Fruit fly (Drosophila melanogaster): ENCODE measurements around the gene Cyp6d5.
A peak's percentile ranks its signal among the peaks of the same experiment; 100 is the strongest.

Cyp6d5 gene

DNA sequence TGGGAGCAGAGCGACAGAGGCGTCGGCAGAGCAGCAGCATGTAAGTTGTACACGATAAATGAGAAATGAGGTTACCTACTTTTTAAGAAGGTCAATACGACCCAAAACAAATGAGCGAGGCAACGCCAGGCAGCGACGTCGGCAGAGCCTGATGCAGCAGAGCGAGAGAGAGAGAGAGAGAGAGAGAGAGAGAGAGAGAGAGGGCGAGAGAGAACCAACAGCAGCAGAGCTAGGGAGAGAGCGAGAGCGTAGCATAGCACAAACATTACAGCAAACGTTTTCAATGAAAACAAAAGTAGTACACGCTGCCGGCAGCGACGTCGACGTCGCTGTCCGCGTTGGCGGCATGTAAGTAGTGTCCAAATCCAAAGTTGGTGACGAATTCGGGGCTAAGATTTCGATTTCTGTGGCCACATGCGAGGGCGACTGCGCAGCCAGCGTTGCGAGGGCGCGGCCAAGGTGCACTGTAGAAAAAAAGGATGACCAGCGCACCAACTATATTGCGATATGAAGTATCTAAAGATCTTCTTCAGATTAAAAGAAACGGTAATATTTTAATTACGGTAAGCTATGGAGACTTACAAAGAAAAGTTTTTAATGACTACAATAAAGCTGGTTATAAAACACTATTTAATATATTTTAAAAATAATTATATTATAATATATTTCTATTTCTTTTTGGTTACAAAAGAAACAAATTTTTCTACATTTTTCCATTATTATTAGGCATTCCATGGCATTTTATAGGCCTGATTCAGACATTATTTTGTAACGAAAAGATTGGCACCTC, 11.2 kb upstream of the Cyp6d5 start (continued):
- TF ChIP-seq kni (GFP tag; optimal IDR thresholded peaks at IDR 0.05): peak; percentile 89
- peak; percentile 63 for TF ChIP-seq Six4 (GFP tag; optimal IDR thresholded peaks at IDR 0.05)
- peak; percentile 41 for TF ChIP-seq CG16815 (GFP tag; optimal IDR thresholded peaks at IDR 0.05)
- peak; percentile 38; the same call in 1 of the 2 replicates for TF ChIP-seq hbn (GFP tag; IDR thresholded peaks at IDR 0.05; ENCODE audit: partially characterized antibody)
- TF ChIP-seq chn (GFP tag; optimal IDR thresholded peaks at IDR 0.05): peak; percentile 40
- TF ChIP-seq tx (GFP tag; optimal IDR thresholded peaks at IDR 0.05): no peak
- peak; percentile 78 for TF ChIP-seq CG5180 (GFP tag; optimal IDR thresholded peaks at IDR 0.05)
- TF ChIP-seq CG31365 (tag; optimal IDR thresholded peaks at IDR 0.05): no peak
- peak; percentile 38 for TF ChIP-seq lilli (GFP tag; optimal IDR thresholded peaks at IDR 0.05)
- peak; percentile 69 for TF ChIP-seq CG6813 (GFP tag; optimal IDR thresholded peaks at IDR 0.05)
- TF ChIP-seq gem (tag; optimal IDR thresholded peaks at IDR 0.05): peak; percentile 95
- TF ChIP-seq CG4820 (GFP tag; optimal IDR thresholded peaks at IDR 0.05): peak; percentile 80
- TF ChIP-seq CG7987 (GFP tag; optimal IDR thresholded peaks at IDR 0.05): no peak
- TF ChIP-seq wor (GFP tag; IDR thresholded peaks at IDR 0.05): peak; percentile 78
- peak; percentile 75; the same call in 1 of the 2 replicates for TF ChIP-seq sob (GFP tag; IDR thresholded peaks at IDR 0.05)
- TF ChIP-seq CG3838 (GFP tag; optimal IDR thresholded peaks at IDR 0.05): no peak
- peak; percentile 36; the same call in 1 of the 2 replicates for TF ChIP-seq Drgx (GFP tag; IDR thresholded peaks at IDR 0.05)
- peak; percentile 77 for TF ChIP-seq CG17385 (GFP tag; optimal IDR thresholded peaks at IDR 0.05)
- TF ChIP-seq Oli (tag; optimal IDR thresholded peaks at IDR 0.05): peak; percentile 95
- TF ChIP-seq Meics (GFP tag; optimal IDR thresholded peaks at IDR 0.05): peak; percentile 97
- TF ChIP-seq CG1792 (GFP tag; optimal IDR thresholded peaks at IDR 0.05): no peak
- no peak for TF ChIP-seq CG17912 (GFP tag; optimal IDR thresholded peaks at IDR 0.05)
- TF ChIP-seq ham (GFP tag; IDR thresholded peaks at IDR 0.05): no peak
- peak; percentile 73 for TF ChIP-seq Sry-β (GFP tag; optimal IDR thresholded peaks at IDR 0.05)
- TF ChIP-seq CG7745 (tag; optimal IDR thresholded peaks at IDR 0.05): no peak
- TF ChIP-seq Aef1 (GFP tag; IDR thresholded peaks at IDR 0.05): peak; percentile 78
- peak; percentile 77 for TF ChIP-seq org-1 (GFP tag; optimal IDR thresholded peaks at IDR 0.05)
- peak; percentile 8 for TF ChIP-seq CG13123 (GFP tag; optimal IDR thresholded peaks at IDR 0.05)
- peak in 1 of 2 experiments; percentile 98 for TF ChIP-seq Hr51 (GFP tag; optimal IDR thresholded peaks at IDR 0.05)
- peak; percentile 67 for TF ChIP-seq Nf-YB (GFP tag; optimal IDR thresholded peaks at IDR 0.05)
- TF ChIP-seq CG11723 (GFP tag; optimal IDR thresholded peaks at IDR 0.05): peak; percentile 66
- no peak for TF ChIP-seq ac (GFP tag; optimal IDR thresholded peaks at IDR 0.05)
- 0 out of 2 replicates have a peak, but pooled peaks have one; percentile 44 for TF ChIP-seq chm (GFP tag; IDR thresholded peaks at IDR 0.05)
- TF ChIP-seq H2.0 (GFP tag; IDR thresholded peaks at IDR 0.05): peak; percentile 82
- TF ChIP-seq crol (GFP tag; IDR thresholded peaks at IDR 0.05): 0 out of 2 replicates have a peak, but pooled peaks have one; percentile 7
- peak; percentile 3 for TF ChIP-seq MTF-1 (GFP tag; optimal IDR thresholded peaks at IDR 0.05; ENCODE audit: borderline replicate concordance)
- TF ChIP-seq D19A (tag; optimal IDR thresholded peaks at IDR 0.05): peak; percentile 81
- no peak for TF ChIP-seq eve (GFP tag; optimal IDR thresholded peaks at IDR 0.05)
- TF ChIP-seq CG18619 (GFP tag; optimal IDR thresholded peaks at IDR 0.05): peak; percentile 89
- peak; percentile 31 for TF ChIP-seq pnt (GFP tag; optimal IDR thresholded peaks at IDR 0.05)
- no peak for TF ChIP-seq en (GFP tag; optimal IDR thresholded peaks at IDR 0.05)
- TF ChIP-seq CG6683 (GFP tag; optimal IDR thresholded peaks at IDR 0.05): peak; percentile 71
- peak; percentile 96 for TF ChIP-seq dmrt99B (tag; optimal IDR thresholded peaks at IDR 0.05)
- TF ChIP-seq Bteb2 (GFP tag; optimal IDR thresholded peaks at IDR 0.05): peak; percentile 0
- peak; percentile 87 for TF ChIP-seq Fer1 (GFP tag; optimal IDR thresholded peaks at IDR 0.05)
- TF ChIP-seq z (GFP tag; IDR thresholded peaks at IDR 0.05): no peak
- peak; percentile 81 for TF ChIP-seq CG2875 (GFP tag; optimal IDR thresholded peaks at IDR 0.05)
- peak; percentile 77 for TF ChIP-seq CG4328 (GFP tag; optimal IDR thresholded peaks at IDR 0.05)

Data from whole organism, embryonic.